Worm (Caenorhabditis elegans) whole organism, young adult: ENCODE results near the gene C11D2.7.

Source experiments
- B0019.2 ChIP-seq: fragments of 200-800 bp; sonication (Bioruptor generic); conservative IDR thresholded peaks from 2 replicates; pipeline ENCODE4 v1.3.6; 2022; ENCODE audit warnings: missing genetic modification reagents, missing genetic modification characterization, missing compliant biosample characterization
- B0035.1 ChIP-seq: sonication (generic microtip); optimal IDR thresholded peaks from 2 replicates; lab custom pipeline; 2016; ENCODE audit warnings: missing genetic modification characterization, mild to moderate bottlenecking, missing compliant biosample characterization, missing genotype, missing genetic modification reagents
- C17E4.6 ChIP-seq: fragments of 200-800 bp; sonication (Bioruptor generic); IDR thresholded peaks from 2 replicates; pipeline ENCODE4 v1.3.6; 2022; ENCODE audit warnings: missing genetic modification reagents, missing genetic modification characterization, missing compliant biosample characterization
- D2030.7 ChIP-seq: fragments of 200-800 bp; sonication (Bioruptor generic); IDR thresholded peaks from 2 replicates; pipeline ENCODE4 v1.3.6; 2022; ENCODE audit warnings: missing genetic modification reagents, missing genetic modification characterization, missing compliant biosample characterization
- F33H1.4 ChIP-seq: fragments of 200-800 bp; sonication (Bioruptor generic); IDR thresholded peaks from 2 replicates; pipeline ENCODE4 v1.3.6; 2022; ENCODE audit warnings: missing genetic modification reagents, missing genetic modification characterization, missing compliant biosample characterization
- F52B5.7 ChIP-seq: sonication (generic microtip); optimal IDR thresholded peaks from 2 replicates; lab custom pipeline; 2016; ENCODE audit warnings: mild to moderate bottlenecking, missing genetic modification characterization, missing compliant biosample characterization
- K11D2.4 ChIP-seq: fragments of 200-800 bp; sonication (Bioruptor generic); IDR thresholded peaks from 2 replicates; pipeline ENCODE4 v1.3.6; 2022; ENCODE audit warnings: missing genetic modification reagents, missing genetic modification characterization, missing compliant biosample characterization
- K12H6.12 ChIP-seq: fragments of 200-800 bp; sonication (Bioruptor generic); optimal IDR thresholded peaks from 2 replicates; lab custom pipeline; 2018; ENCODE audit warnings: mild to moderate bottlenecking, missing genetic modification characterization, missing compliant biosample characterization
- Y95B8A.8 ChIP-seq: fragments of 200-800 bp; sonication (Bioruptor generic); IDR thresholded peaks from 2 replicates; pipeline ENCODE4 v1.3.6; 2022; ENCODE audit warnings: missing genetic modification reagents, missing genetic modification characterization, missing compliant biosample characterization
- akir-1 ChIP-seq: fragments of 200-800 bp; sonication (Bioruptor generic); optimal IDR thresholded peaks from 2 replicates; lab custom pipeline; 2018; ENCODE audit warnings: mild to moderate bottlenecking, missing genetic modification characterization, moderate library complexity, missing compliant biosample characterization
- aptf-2 ChIP-seq: fragments of 200-800 bp; sonication (Bioruptor generic); conservative IDR thresholded peaks from 2 replicates; pipeline ENCODE4 v1.3.6; 2022; ENCODE audit warnings: missing genetic modification reagents, missing genetic modification characterization, missing compliant biosample characterization
- bed-1 ChIP-seq: fragments of 200-800 bp; sonication (Bioruptor generic); IDR thresholded peaks from 2 replicates; pipeline ENCODE4 v1.3.6; 2022; ENCODE audit warnings: missing genetic modification reagents, missing genetic modification characterization, missing compliant biosample characterization
- cebp-1 ChIP-seq, 2 experiments: fragments of 200-800 bp in 1 of 2; sonication (Bioruptor generic) in 1 of 2; sonication (generic microtip) in 1 of 2; IDR thresholded peaks in 1 of 2; optimal IDR thresholded peaks in 1 of 2; 2 replicates each; pipeline versions ENCODE4 v1.3.6 to Lab custom; 2017 to 2022; ENCODE audit warnings: missing compliant biosample characterization in 2 of 2, missing genetic modification characterization in 2 of 2, mild to moderate bottlenecking in 1 of 2, missing genetic modification reagents in 1 of 2, moderate library complexity in 1 of 2
- ceh-91 ChIP-seq: fragments of 200-800 bp; sonication (Bioruptor generic); IDR thresholded peaks from 2 replicates; pipeline ENCODE4 v1.3.6; 2022; ENCODE audit warnings: missing genetic modification reagents, missing genetic modification characterization, missing compliant biosample characterization
- him-1 ChIP-seq: sonication (generic microtip); optimal IDR thresholded peaks from 2 replicates; lab custom pipeline; 2016; ENCODE audit warnings: missing genotype, missing genetic modification reagents, missing genetic modification characterization, missing compliant biosample characterization
- hmg-1.2 ChIP-seq: fragments of 200-800 bp; sonication (Bioruptor generic); IDR thresholded peaks from 2 replicates; pipeline ENCODE4 v1.3.6; 2022; ENCODE audit warnings: missing genetic modification reagents, missing genetic modification characterization, missing compliant biosample characterization
- lsy-27 ChIP-seq: sonication (generic microtip); optimal IDR thresholded peaks from 2 replicates; lab custom pipeline; 2017; ENCODE audit warnings: missing genetic modification characterization, mild to moderate bottlenecking, missing compliant biosample characterization, antibody characterized with exemption, missing genotype, borderline replicate concordance; ENCODE audit not compliant: insufficient read depth
- madf-3 ChIP-seq: fragments of 200-800 bp; sonication (Bioruptor generic); IDR thresholded peaks from 2 replicates; pipeline ENCODE4 v1.3.6; 2022; ENCODE audit warnings: missing genetic modification reagents, missing genetic modification characterization, missing compliant biosample characterization
- madf-8 ChIP-seq: fragments of 200-800 bp; sonication (Bioruptor generic); conservative IDR thresholded peaks from 2 replicates; pipeline ENCODE4 v1.3.6; 2022; ENCODE audit warnings: missing genetic modification reagents, missing genetic modification characterization, missing compliant biosample characterization
- mes-4 ChIP-seq: sonication (generic microtip); optimal IDR thresholded peaks from 2 replicates; lab custom pipeline; 2016; ENCODE audit warnings: missing genotype, missing genetic modification characterization, missing compliant biosample characterization
- sdz-38 ChIP-seq: sonication (generic microtip); optimal IDR thresholded peaks from 2 replicates; lab custom pipeline; 2016; ENCODE audit warnings: missing genotype, missing genetic modification characterization, missing compliant biosample characterization
- snpc-1.3 ChIP-seq: sonication (generic microtip); optimal IDR thresholded peaks from 2 replicates; lab custom pipeline; 2017; ENCODE audit warnings: missing genetic modification characterization, mild to moderate bottlenecking, missing compliant biosample characterization, antibody characterized with exemption, moderate library complexity, missing genotype, missing genetic modification reagents; ENCODE audit not compliant: insufficient read depth
- snpc-4 ChIP-seq, 5 experiments: fragments of 150-350 bp in 1 of 5; sonication (generic microtip) in 4 of 5; optimal IDR thresholded peaks; 2 replicates each; lab custom pipeline; 2014 to 2018; ENCODE audit warnings: missing genetic modification characterization in 5 of 5, missing biosample characterization in 3 of 5, antibody characterized with exemption in 2 of 5, mild to moderate bottlenecking in 2 of 5, missing compliant biosample characterization in 2 of 5, missing genotype in 2 of 5, moderate library complexity in 2 of 5, missing genetic modification reagents in 1 of 5
- tbp1 ChIP-seq: fragments of 200-800 bp; sonication (Bioruptor generic); optimal IDR thresholded peaks from 2 replicates; lab custom pipeline; 2018; ENCODE audit warnings: mild to moderate bottlenecking, missing genetic modification characterization, missing compliant biosample characterization
- unc-130 ChIP-seq: sonication (generic microtip); optimal IDR thresholded peaks from 2 replicates; lab custom pipeline; 2016; ENCODE audit warnings: missing genetic modification reagents, missing genetic modification characterization, missing compliant biosample characterization
- zfh-2 ChIP-seq: fragments of 200-800 bp; sonication (Bioruptor generic); conservative IDR thresholded peaks from 2 replicates; pipeline ENCODE4 v1.3.6; 2022; ENCODE audit warnings: missing genetic modification reagents, missing genetic modification characterization, missing compliant biosample characterization
- zim-3 ChIP-seq: sonication (generic microtip); optimal IDR thresholded peaks from 2 replicates; lab custom pipeline; 2017; ENCODE audit warnings: mild to moderate bottlenecking, missing genetic modification characterization, moderate library complexity, missing compliant biosample characterization
- ztf-6 ChIP-seq: fragments of 200-800 bp; sonication (Bioruptor generic); IDR thresholded peaks from 2 replicates; pipeline ENCODE4 v1.3.6; 2022; ENCODE audit warnings: missing genetic modification reagents, missing genetic modification characterization, missing compliant biosample characterization

Gene C11D2.7

ce11 chrIV:6165787-6166186 lies 10.6 kb upstream of the C11D2.7 start (continued):
- TF ChIP-seq him-1 (tag; lab: Kevin White, UChicago) (no peak), lsy-27 (tag; lab: Kevin White, UChicago) (no peak), unc-130 (GFP tag; lab: Kevin White, UChicago) (no peak)

ce11 chrIV:6159616-6160015 lies 4.4 kb upstream of the C11D2.7 start:
- TF ChIP-seq zfh-2 (GFP tag; lab: Robert Waterston, UW) (no peak), sdz-38 (tag; lab: Kevin White, UChicago) (no peak)

- peak; percentile 36 for TF ChIP-seq snpc-1.3 (tag; lab: Kevin White, UChicago)
- peak; percentile 21 for TF ChIP-seq tbp1 (GFP tag; lab: Kevin White, UChicago)
- no peak for TF ChIP-seq K12H6.12 (tag; lab: Kevin White, UChicago)
- TF ChIP-seq hmg-1.2, result peak; percentile 98
- peak; percentile 50 for TF ChIP-seq snpc-4 (GFP tag; optimal IDR thresholded peaks at IDR 0.05; lab: Kevin White, UChicago)
- peak; percentile 22 to 84 (median 80) for TF ChIP-seq snpc-4 (tag; optimal IDR thresholded peaks at IDR 0.05; lab: Kevin White, UChicago)
- no peak for TF ChIP-seq zim-3 (tag; lab: Kevin White, UChicago)
These were observed 1.6 kb upstream of the C11D2.7 start, which contains the start of gene C11D2.4 for ce11 chrIV:6156833-6157232. Gene C11D2.4 (minus strand): TSS chrIV:6156960.

- TF ChIP-seq D2030.7 (GFP tag; lab: Robert Waterston, UW) (no peak), mes-4 (no peak), F52B5.7 (no peak), aptf-2 (GFP tag; lab: Robert Waterston, UW) (no peak), cebp-1 (GFP tag; IDR thresholded peaks at IDR 0.05; lab: Robert Waterston, UW) (no peak), cebp-1 (tag; optimal IDR thresholded peaks at IDR 0.05; lab: Kevin White, UChicago) (no peak), madf-3 (GFP tag; lab: Robert Waterston, UW) (no peak), K11D2.4 (GFP tag; lab: Robert Waterston, UW) (no peak), bed-1 (GFP tag; lab: Robert Waterston, UW) (no peak), akir-1 (GFP tag; lab: Kevin White, UChicago) (no peak), ceh-91 (GFP tag; lab: Robert Waterston, UW) (no peak), B0019.2 (GFP tag; lab: Robert Waterston, UW) (no peak), madf-8 (no peak), snpc-4 (GFP tag; optimal IDR thresholded peaks at IDR 0.05; lab: Kevin White, UChicago) (no peak), snpc-4 (tag; optimal IDR thresholded peaks at IDR 0.05; lab: Kevin White, UChicago) (no peak), ztf-6 (GFP tag; lab: Robert Waterston, UW) (no peak), B0035.1 (tag; lab: Kevin White, UChicago) (no peak)
These were observed 3.7 kb downstream of the C11D2.7 start, which contains the start of gene C11D2.3 for ce11 chrIV:6151513-6151912. Gene C11D2.3 (plus strand): TSS chrIV:6151813.

ce11 chrIV:6149359-6149758 lies 5.8 kb downstream of the C11D2.7 start:
- no peak for TF ChIP-seq K12H6.12 (tag; lab: Kevin White, UChicago)
- no peak for TF ChIP-seq tbp1 (GFP tag; lab: Kevin White, UChicago)
- no peak for TF ChIP-seq snpc-1.3 (tag; lab: Kevin White, UChicago)
- no peak for TF ChIP-seq Y95B8A.8 (GFP tag; lab: Robert Waterston, UW)
- no peak for TF ChIP-seq C17E4.6 (GFP tag; lab: Robert Waterston, UW)
- TF ChIP-seq aptf-2 (GFP tag; lab: Robert Waterston, UW), result no peak
- TF ChIP-seq F33H1.4 (GFP tag; lab: Robert Waterston, UW), result no peak
